Fruit fly (Drosophila melanogaster) whole organism, embryonic: Measurements from ENCODE around the gene cue.

Experiments used
- Ada2b ChIP-seq: fragments of 200-800 bp; sonication (Bioruptor generic); IDR thresholded peaks from 2 replicates; pipeline ENCODE4 v1.3.6; 2022; ENCODE audit warnings: missing biosample characterization, missing genetic modification characterization
- Antp ChIP-seq: fragments of 200-800 bp; sonication (Bioruptor generic); optimal IDR thresholded peaks from 3 replicates; lab custom pipeline; 2016; ENCODE audit warnings: missing biosample characterization, missing genetic modification characterization
- Atf-2 ChIP-seq: fragments of 200-800 bp; sonication (Bioruptor generic); optimal IDR thresholded peaks from 2 replicates; lab custom pipeline; 2016; ENCODE audit warnings: missing biosample characterization, missing genetic modification characterization
- Atf3 ChIP-seq: fragments of 200-800 bp; sonication (Bioruptor generic); optimal IDR thresholded peaks from 3 replicates; lab custom pipeline; 2016; ENCODE audit warnings: missing biosample characterization, missing genetic modification characterization
- Atf6 ChIP-seq: fragments of 200-800 bp; sonication (Bioruptor generic); IDR thresholded peaks from 2 replicates; pipeline ENCODE4 v1.3.6; 2022; ENCODE audit warnings: missing biosample characterization, missing genetic modification characterization
- Bdp1 ChIP-seq: fragments of 200-800 bp; sonication (Bioruptor generic); optimal IDR thresholded peaks from 3 replicates; lab custom pipeline; 2016; ENCODE audit warnings: missing biosample characterization, missing genetic modification characterization
- Blimp-1 ChIP-seq: fragments of 200-800 bp; sonication (Bioruptor generic); optimal IDR thresholded peaks from 3 replicates; lab custom pipeline; 2018; ENCODE audit warnings: missing biosample characterization, missing genetic modification characterization, mild to moderate bottlenecking, moderate library complexity, missing genetic modification reagents
- CG10366 ChIP-seq: fragments of 200-800 bp; sonication (Bioruptor generic); IDR thresholded peaks from 2 replicates; pipeline ENCODE4 v1.3.6; 2022; ENCODE audit warnings: missing biosample characterization, missing genetic modification characterization
- CG10543 ChIP-seq: fragments of 200-800 bp; sonication (Bioruptor generic); optimal IDR thresholded peaks from 3 replicates; lab custom pipeline; 2017; ENCODE audit warnings: missing biosample characterization, mild to moderate bottlenecking, missing genetic modification characterization, moderate library complexity
- CG11093 ChIP-seq: fragments of 200-800 bp; sonication (Bioruptor generic); IDR thresholded peaks from 3 replicates; pipeline ENCODE4 v1.3.6; 2022; ENCODE audit warnings: missing biosample characterization, missing genetic modification characterization
- CG11695 ChIP-seq: fragments of 200-800 bp; sonication (Bioruptor generic); IDR thresholded peaks from 3 replicates; pipeline ENCODE4 v1.3.6; 2022; ENCODE audit warnings: missing biosample characterization, missing genetic modification characterization
- CG13296 ChIP-seq: fragments of 200-800 bp; sonication (Bioruptor generic); optimal IDR thresholded peaks from 3 replicates; lab custom pipeline; 2018; ENCODE audit warnings: missing biosample characterization, mild to moderate bottlenecking, missing genetic modification characterization
- CG18764 ChIP-seq: fragments of 200-800 bp; sonication (Bioruptor generic); optimal IDR thresholded peaks from 3 replicates; lab custom pipeline; 2016; ENCODE audit warnings: missing biosample characterization, missing genetic modification characterization
- CG2129 ChIP-seq: fragments of 200-800 bp; sonication (Bioruptor generic); IDR thresholded peaks from 2 replicates; pipeline ENCODE4 v1.3.6; 2022; ENCODE audit warnings: missing biosample characterization, missing genetic modification characterization; ENCODE audit not compliant: partially characterized antibody
- CG30020 ChIP-seq: fragments of 200-800 bp; optimal IDR thresholded peaks from 2 replicates; lab custom pipeline; 2019; ENCODE audit warnings: missing biosample characterization, mild to moderate bottlenecking, missing genetic modification characterization, moderate library complexity
- CG32532 ChIP-seq: fragments of 200-800 bp; sonication (Bioruptor generic); IDR thresholded peaks from 2 replicates; pipeline ENCODE4 v1.3.6; 2022; ENCODE audit warnings: missing biosample characterization, missing genetic modification characterization
- CG34376 ChIP-seq: fragments of 200-800 bp; sonication (Bioruptor generic); optimal IDR thresholded peaks from 2 replicates; lab custom pipeline; 2018; ENCODE audit warnings: missing biosample characterization, mild to moderate bottlenecking, missing genetic modification characterization
- CG4282 ChIP-seq: fragments of 200-800 bp; sonication (Bioruptor generic); optimal IDR thresholded peaks from 2 replicates; lab custom pipeline; 2016; ENCODE audit warnings: missing biosample characterization, missing genetic modification characterization
- CG4424 ChIP-seq: fragments of 200-800 bp; sonication (Bioruptor generic); optimal IDR thresholded peaks from 3 replicates; lab custom pipeline; 2016; ENCODE audit warnings: missing biosample characterization, missing genetic modification characterization
- CG4854 ChIP-seq: fragments of 200-800 bp; sonication (Bioruptor generic); optimal IDR thresholded peaks from 2 replicates; lab custom pipeline; 2016; ENCODE audit warnings: missing biosample characterization, missing genetic modification characterization, inconsistent platforms
- CG6175 ChIP-seq: fragments of 200-800 bp; sonication (Bioruptor generic); IDR thresholded peaks from 3 replicates; pipeline ENCODE4 v1.3.6; 2022; ENCODE audit warnings: missing biosample characterization, missing genetic modification characterization
- CG6272 ChIP-seq: fragments of 200-800 bp; sonication (Bioruptor generic); IDR thresholded peaks from 2 replicates; pipeline ENCODE4 v1.3.6; 2022; ENCODE audit warnings: missing biosample characterization, missing genetic modification characterization
- CG6813 ChIP-seq: fragments of 200-800 bp; sonication (Bioruptor generic); optimal IDR thresholded peaks from 2 replicates; lab custom pipeline; 2017; ENCODE audit warnings: missing biosample characterization, missing genetic modification characterization, mild to moderate bottlenecking, moderate library complexity, missing genetic modification reagents
- CG7372 ChIP-seq: fragments of 200-800 bp; sonication (Bioruptor generic); IDR thresholded peaks from 2 replicates; pipeline ENCODE4 v1.3.6; 2022; ENCODE audit warnings: missing biosample characterization, missing genetic modification characterization
- CG7556 ChIP-seq: fragments of 200-800 bp; sonication (Bioruptor generic); optimal IDR thresholded peaks from 2 replicates; lab custom pipeline; 2017; ENCODE audit warnings: missing biosample characterization, mild to moderate bottlenecking, missing genetic modification characterization
- CG9609 ChIP-seq: fragments of 200-800 bp; sonication (Bioruptor generic); optimal IDR thresholded peaks from 3 replicates; lab custom pipeline; 2016; ENCODE audit warnings: missing biosample characterization, missing genetic modification characterization
- Doc2 ChIP-seq: fragments of 200-800 bp; sonication (Bioruptor generic); IDR thresholded peaks from 2 replicates; pipeline ENCODE4 v1.3.6; 2022; ENCODE audit warnings: missing biosample characterization, missing genetic modification characterization
- Doc3 ChIP-seq: fragments of 200-800 bp; sonication (Bioruptor generic); IDR thresholded peaks from 3 replicates; pipeline ENCODE4 v1.3.6; 2022; ENCODE audit warnings: missing biosample characterization, missing genetic modification characterization; ENCODE audit not compliant: partially characterized antibody
- Hey ChIP-seq: fragments of 200-800 bp; sonication (Bioruptor generic); optimal IDR thresholded peaks from 3 replicates; lab custom pipeline; 2018; ENCODE audit warnings: missing biosample characterization, mild to moderate bottlenecking, missing genetic modification characterization
- Hr78 ChIP-seq, 2 experiments: fragments of 200-800 bp in 1 of 2; fragments of >200 bp in 1 of 2; sonication (Bioruptor generic) in 1 of 2; optimal IDR thresholded peaks; 2 replicates each; lab custom pipeline; 2017 to 2019; ENCODE audit warnings: missing biosample characterization in 2 of 2, missing genetic modification characterization in 2 of 2, mild to moderate bottlenecking in 1 of 2, moderate library complexity in 1 of 2
- NC2α ChIP-seq: fragments of 200-800 bp; sonication (Bioruptor generic); optimal IDR thresholded peaks from 2 replicates; lab custom pipeline; 2016; ENCODE audit warnings: missing biosample characterization, missing genetic modification characterization
- Oaz ChIP-seq: fragments of 200-800 bp; sonication (Bioruptor generic); IDR thresholded peaks from 2 replicates; pipeline ENCODE4 v1.3.6; 2022; ENCODE audit warnings: missing biosample characterization, missing genetic modification characterization
- PHDP ChIP-seq: fragments of 200-800 bp; sonication (Bioruptor generic); optimal IDR thresholded peaks from 3 replicates; lab custom pipeline; 2018; ENCODE audit warnings: missing biosample characterization, mild to moderate bottlenecking, missing genetic modification characterization, moderate library complexity
- Sox100B ChIP-seq: fragments of 200-800 bp; sonication (Bioruptor generic); optimal IDR thresholded peaks from 3 replicates; lab custom pipeline; 2018; ENCODE audit warnings: missing biosample characterization, mild to moderate bottlenecking, missing genetic modification characterization
- bowl ChIP-seq: fragments of 200-800 bp; sonication (Bioruptor generic); IDR thresholded peaks from 2 replicates; pipeline ENCODE4 v1.3.6; 2022; ENCODE audit warnings: missing biosample characterization, missing genetic modification characterization
- chif ChIP-seq, 2 experiments: fragments of 200-800 bp; sonication (Bioruptor generic); optimal IDR thresholded peaks; 3 replicates each; lab custom pipeline; 2016; ENCODE audit warnings: missing biosample characterization in 2 of 2, missing genetic modification characterization in 2 of 2
- ci ChIP-seq: fragments of 200-800 bp; sonication (Bioruptor generic); IDR thresholded peaks from 3 replicates; pipeline ENCODE4 v1.3.6; 2022; ENCODE audit warnings: missing biosample characterization, missing genetic modification characterization
- dysf ChIP-seq: fragments of 200-800 bp; sonication (Bioruptor generic); IDR thresholded peaks from 3 replicates; pipeline ENCODE4 v1.3.6; 2022; ENCODE audit warnings: missing biosample characterization, missing genetic modification characterization
- en ChIP-seq: fragments of 200-800 bp; sonication (Bioruptor generic); optimal IDR thresholded peaks from 2 replicates; lab custom pipeline; 2016; ENCODE audit warnings: missing biosample characterization, missing genetic modification characterization
- fd3F ChIP-seq: fragments of 200-800 bp; sonication (Bioruptor generic); optimal IDR thresholded peaks from 2 replicates; lab custom pipeline; 2018; ENCODE audit warnings: missing biosample characterization, mild to moderate bottlenecking, missing genetic modification characterization, moderate library complexity
- gro ChIP-seq: fragments of 200-800 bp; sonication (Bioruptor generic); optimal IDR thresholded peaks from 2 replicates; lab custom pipeline; 2016; ENCODE audit warnings: missing biosample characterization, missing genetic modification characterization
- h ChIP-seq: fragments of >200 bp; optimal IDR thresholded peaks from 2 replicates; lab custom pipeline; 2017
- inv ChIP-seq: fragments of 200-800 bp; sonication (Bioruptor generic); IDR thresholded peaks from 2 replicates; pipeline ENCODE4 v1.3.6; 2022; ENCODE audit warnings: missing biosample characterization, missing genetic modification characterization; ENCODE audit not compliant: partially characterized antibody
- nerfin-1 ChIP-seq: fragments of 200-800 bp; sonication (Bioruptor generic); optimal IDR thresholded peaks from 3 replicates; lab custom pipeline; 2019; ENCODE audit warnings: missing biosample characterization, mild to moderate bottlenecking, missing genetic modification characterization, moderate library complexity
- nmo ChIP-seq: fragments of 200-800 bp; sonication (Bioruptor generic); optimal IDR thresholded peaks from 2 replicates; lab custom pipeline; 2018; ENCODE audit warnings: missing biosample characterization, mild to moderate bottlenecking, missing genetic modification characterization, moderate library complexity
- nom ChIP-seq: fragments of 200-800 bp; sonication (Bioruptor generic); optimal IDR thresholded peaks from 2 replicates; lab custom pipeline; 2017; ENCODE audit warnings: missing biosample characterization, missing genetic modification characterization, mild to moderate bottlenecking, moderate library complexity, missing genetic modification reagents
- onecut ChIP-seq: fragments of 200-800 bp; sonication (Bioruptor generic); IDR thresholded peaks from 2 replicates; pipeline ENCODE4 v1.3.6; 2022; ENCODE audit warnings: missing biosample characterization, missing genetic modification characterization
- otp ChIP-seq: fragments of 200-800 bp; sonication (Bioruptor generic); IDR thresholded peaks from 3 replicates; pipeline ENCODE4, ENCODE4 v1.3.6; 2022; ENCODE audit warnings: missing biosample characterization, missing genetic modification characterization
- pho ChIP-seq: fragments of 200-800 bp; sonication (Bioruptor generic); optimal IDR thresholded peaks from 2 replicates; lab custom pipeline; 2016; ENCODE audit warnings: missing biosample characterization, missing genetic modification characterization
- sim ChIP-seq: fragments of 200-800 bp; sonication (Bioruptor generic); IDR thresholded peaks from 2 replicates; pipeline ENCODE4 v1.3.6; 2022; ENCODE audit warnings: missing biosample characterization, missing genetic modification characterization
- tx ChIP-seq: fragments of 200-800 bp; sonication (Bioruptor generic); optimal IDR thresholded peaks from 2 replicates; lab custom pipeline; 2016; ENCODE audit warnings: missing biosample characterization, missing genetic modification characterization

The cue gene

DNA sequence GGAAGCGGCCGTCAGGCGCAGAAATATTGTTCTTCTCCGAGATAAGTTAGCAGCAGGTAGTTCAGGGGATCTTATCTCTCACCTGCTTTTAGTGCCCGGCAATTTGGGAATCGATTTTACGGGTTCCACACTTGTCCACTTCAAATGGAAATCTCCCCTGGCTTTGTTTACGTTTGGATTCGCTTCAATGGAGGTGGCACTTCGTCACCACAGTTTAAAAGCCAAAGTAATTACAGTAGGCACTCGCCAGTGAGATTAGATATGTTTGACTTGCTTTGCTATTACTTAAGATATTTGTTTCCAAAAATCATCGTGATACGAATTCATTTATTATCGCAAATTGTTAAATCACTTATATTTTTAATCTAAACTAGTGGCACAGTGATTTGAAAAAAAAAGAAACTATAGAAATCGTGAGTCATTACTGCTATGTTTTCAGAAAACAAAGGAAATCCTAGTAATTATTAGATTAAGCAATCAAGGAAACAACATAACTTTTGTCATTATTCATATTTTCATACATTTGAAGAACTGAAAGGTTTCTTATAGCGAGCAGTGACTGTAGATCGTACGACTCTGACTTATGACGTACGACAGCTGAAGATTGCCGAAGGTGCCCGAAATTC, 31.4 kb upstream of the cue start:
- no peak for TF ChIP-seq CG4282 (GFP tag; lab: Kevin White, UChicago)
- peak; percentile 16 for TF ChIP-seq Antp (GFP tag; lab: Kevin White, UChicago)
- TF ChIP-seq fd3F = peak; percentile 48
- TF ChIP-seq CG34376 (GFP tag; lab: Kevin White, UChicago) = peak; percentile 73
- TF ChIP-seq CG4854 (GFP tag; lab: Kevin White, UChicago) = peak; percentile 42
- TF ChIP-seq bowl = no peak
- no peak for TF ChIP-seq inv (GFP tag; lab: Robert Waterston, UW)
- TF ChIP-seq Doc3 (GFP tag; lab: Robert Waterston, UW) = no peak
- TF ChIP-seq CG30020 (tag; lab: Kevin White, UChicago) = no peak
- TF ChIP-seq CG7556 (GFP tag; lab: Kevin White, UChicago) = peak; percentile 75
- peak; percentile 24 for TF ChIP-seq Hey (tag; lab: Kevin White, UChicago)
- TF ChIP-seq sim (GFP tag; lab: Robert Waterston, UW) = no peak
- peak; percentile 74 for TF ChIP-seq CG13296 (GFP tag; lab: Kevin White, UChicago)
- peak; percentile 66 for TF ChIP-seq pho (GFP tag; lab: Kevin White, UChicago)
- no peak for TF ChIP-seq en
- peak; percentile 46; the same call in 1 of the 2 replicates for TF ChIP-seq Atf6 (GFP tag; lab: Robert Waterston, UW)
- TF ChIP-seq nom (GFP tag; lab: Kevin White, UChicago) = no peak
- TF ChIP-seq CG6175 = no peak
- TF ChIP-seq NC2α = no peak
- peak; percentile 8 to 26 for TF ChIP-seq chif (GFP tag; optimal IDR thresholded peaks at IDR 0.05; lab: Kevin White, UChicago)
- TF ChIP-seq CG32532 (GFP tag; lab: Robert Waterston, UW) = peak; percentile 68
- 0 out of 2 replicates have a peak, but pooled peaks have one; percentile 17 for TF ChIP-seq Oaz (GFP tag; lab: Robert Waterston, UW)
- TF ChIP-seq CG6272 (GFP tag; lab: Robert Waterston, UW) = no peak
- TF ChIP-seq nmo = peak; percentile 60
- TF ChIP-seq tx (GFP tag; lab: Kevin White, UChicago) = peak; percentile 41
- TF ChIP-seq onecut (GFP tag; lab: Robert Waterston, UW) = no peak
- no peak for TF ChIP-seq nerfin-1
- TF ChIP-seq CG10366 (GFP tag; lab: Robert Waterston, UW) = peak; percentile 45
- TF ChIP-seq Ada2b (GFP tag; lab: Robert Waterston, UW) = peak; percentile 38; the same call in 1 of the 2 replicates
- TF ChIP-seq CG2129 (GFP tag; lab: Robert Waterston, UW) = no peak
- TF ChIP-seq Blimp-1 (GFP tag; lab: Kevin White, UChicago) = peak; percentile 27
- TF ChIP-seq ci (GFP tag; lab: Robert Waterston, UW) = no peak
- TF ChIP-seq CG6813 (GFP tag; lab: Kevin White, UChicago) = peak; percentile 32
- TF ChIP-seq Hr78 (GFP tag; optimal IDR thresholded peaks at IDR 0.05; lab: Kevin White, UChicago) = no peak
- TF ChIP-seq CG11093 = no peak
- peak; percentile 24 for TF ChIP-seq Atf-2 (GFP tag; lab: Kevin White, UChicago)
- peak; percentile 59 for TF ChIP-seq CG4424 (GFP tag; lab: Kevin White, UChicago)
- TF ChIP-seq CG18764 (GFP tag; lab: Kevin White, UChicago) = peak; percentile 22
- TF ChIP-seq Doc2 (GFP tag; lab: Robert Waterston, UW) = no peak
- TF ChIP-seq Sox100B (GFP tag; lab: Kevin White, UChicago) = peak; percentile 74
- TF ChIP-seq otp (GFP tag; lab: Robert Waterston, UW) = no peak
- TF ChIP-seq CG7372 (GFP tag; lab: Robert Waterston, UW) = 0 out of 2 replicates have a peak, but pooled peaks have one; percentile 9
- peak; percentile 69 for TF ChIP-seq gro (GFP tag; lab: Kevin White, UChicago)
- 0 out of 3 replicates have a peak, but pooled peaks have one; percentile 35 for TF ChIP-seq CG11695
- no peak for TF ChIP-seq Atf3 (GFP tag; lab: Kevin White, UChicago)
- peak; percentile 15 for TF ChIP-seq CG9609 (GFP tag; lab: Kevin White, UChicago)
- peak; percentile 56 for TF ChIP-seq PHDP (tag; lab: Kevin White, UChicago)
- TF ChIP-seq h (lab: Kevin White, UChicago) = no peak
- TF ChIP-seq dysf = peak; percentile 73
- peak; percentile 35 for TF ChIP-seq CG10543 (GFP tag; lab: Kevin White, UChicago)
- no peak for TF ChIP-seq Bdp1
